Fruit fly (Drosophila melanogaster) whole organism, pupa: Measurements from ENCODE around the gene CG12607.
A peak's percentile ranks its signal among the peaks of the same experiment; 100 is the strongest.

Experiments used
- CG13204 ChIP-seq: fragments of 200-800 bp; sonication (Bioruptor generic); optimal IDR thresholded peaks from 2 replicates; lab custom pipeline; 2018; ENCODE audit warnings: missing biosample characterization, mild to moderate bottlenecking, missing genetic modification characterization, moderate library complexity
- CG17806 ChIP-seq: fragments of 200-800 bp; sonication (Bioruptor generic); optimal IDR thresholded peaks from 2 replicates; lab custom pipeline; 2018; ENCODE audit warnings: missing biosample characterization, mild to moderate bottlenecking, missing genetic modification characterization, moderate library complexity
- CG34367 ChIP-seq: fragments of 200-800 bp; sonication (Bioruptor generic); optimal IDR thresholded peaks from 2 replicates; lab custom pipeline; 2018; ENCODE audit warnings: missing biosample characterization, mild to moderate bottlenecking, missing genetic modification characterization
- CG8159 ChIP-seq: fragments of 200-800 bp; sonication (Bioruptor generic); optimal IDR thresholded peaks from 3 replicates; lab custom pipeline; 2018; ENCODE audit warnings: missing biosample characterization, mild to moderate bottlenecking, missing genetic modification characterization, moderate library complexity
- EcR ChIP-seq: fragments of 200-800 bp; sonication (Bioruptor generic); optimal IDR thresholded peaks from 3 replicates; lab custom pipeline; 2019; ENCODE audit warnings: missing biosample characterization, missing genetic modification characterization, mild to moderate bottlenecking, moderate library complexity, missing genetic modification reagents
- fd96Ca ChIP-seq: fragments of 200-800 bp; sonication (Bioruptor generic); IDR thresholded peaks from 3 replicates; pipeline ENCODE4 v1.3.6; 2022; ENCODE audit warnings: missing biosample characterization, missing genetic modification characterization

DNA sequence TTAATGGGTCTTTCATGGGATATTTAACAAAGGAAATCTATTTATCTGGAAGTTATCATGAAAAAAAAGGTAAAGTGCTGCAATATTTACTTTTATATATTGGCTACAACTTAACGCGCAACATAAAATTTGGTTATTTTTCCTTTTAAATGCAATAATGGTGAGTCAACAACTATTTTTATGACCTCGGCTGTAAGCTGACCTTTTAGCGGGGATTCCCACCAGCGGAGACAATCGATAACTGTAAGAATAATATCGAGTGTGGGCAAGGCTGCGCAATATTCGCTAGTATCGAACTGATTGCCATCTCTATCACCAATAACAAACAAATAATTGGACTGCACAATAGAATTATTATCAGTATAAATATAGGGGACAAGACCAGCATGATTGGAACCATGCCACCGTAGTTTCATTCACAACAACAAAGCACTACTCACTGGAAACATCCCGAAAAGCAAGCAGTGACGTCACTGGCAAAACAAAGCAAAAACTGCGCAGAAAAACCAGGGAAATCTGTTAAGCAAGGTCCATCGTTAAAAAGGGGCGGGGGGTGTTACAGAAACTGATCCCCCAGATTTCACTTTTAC lies 43.1 kb upstream of the CG12607 start, which contains the start of gene Syx17:
- TF ChIP-seq CG13204 (GFP tag; lab: Kevin White, UChicago) (no peak), CG34367 (tag; lab: Kevin White, UChicago) (peak; percentile 35), EcR (GFP tag; lab: Kevin White, UChicago) (peak; percentile 49), CG17806 (tag; lab: Kevin White, UChicago) (peak; percentile 49), CG8159 (tag; lab: Kevin White, UChicago) (peak; percentile 46), fd96Ca (GFP tag; lab: Robert Waterston, UW) (peak; percentile 26; the same call in 1 of the 3 replicates)
